Fruit fly (Drosophila melanogaster) whole organism, embryonic: ENCODE measurements around the gene CG44437.

Experiments
- B-H1 ChIP-seq: fragments of 200-800 bp; sonication (Bioruptor generic); IDR thresholded peaks from 3 replicates; pipeline ENCODE4 v1.3.6; 2022; ENCODE audit warnings: missing biosample characterization, missing genetic modification characterization
- CG10267 ChIP-seq: fragments of 200-800 bp; sonication (Bioruptor generic); optimal IDR thresholded peaks from 2 replicates; lab custom pipeline; 2018; ENCODE audit warnings: missing biosample characterization, mild to moderate bottlenecking, missing genetic modification characterization, moderate library complexity
- CG11247 ChIP-seq: fragments of 200-800 bp; sonication (Bioruptor generic); IDR thresholded peaks from 2 replicates; pipeline ENCODE4 v1.3.6; 2022; ENCODE audit warnings: missing biosample characterization, missing genetic modification characterization
- CG13123 ChIP-seq: fragments of 200-800 bp; sonication (Bioruptor generic); optimal IDR thresholded peaks from 2 replicates; lab custom pipeline; 2016; ENCODE audit warnings: missing biosample characterization, missing genetic modification characterization
- CG15479 ChIP-seq: fragments of 200-800 bp; sonication (Bioruptor generic); optimal IDR thresholded peaks from 3 replicates; lab custom pipeline; 2019; ENCODE audit warnings: missing biosample characterization, mild to moderate bottlenecking, missing genetic modification characterization, moderate library complexity
- CG18476 ChIP-seq: fragments of 200-800 bp; sonication (Bioruptor generic); optimal IDR thresholded peaks from 2 replicates; lab custom pipeline; 2016; ENCODE audit warnings: missing biosample characterization, mild to moderate bottlenecking, missing genetic modification characterization
- CG18599 ChIP-seq: fragments of 200-800 bp; sonication (Bioruptor generic); optimal IDR thresholded peaks from 3 replicates; lab custom pipeline; 2017; ENCODE audit warnings: missing biosample characterization, missing genetic modification characterization, mild to moderate bottlenecking, moderate library complexity, missing genetic modification reagents
- CG31365 ChIP-seq: fragments of 200-800 bp; sonication (Bioruptor generic); optimal IDR thresholded peaks from 2 replicates; lab custom pipeline; 2018; ENCODE audit warnings: missing biosample characterization, mild to moderate bottlenecking, missing genetic modification characterization
- CG34224 ChIP-seq: fragments of 200-800 bp; sonication (Bioruptor generic); IDR thresholded peaks from 3 replicates; pipeline ENCODE4 v1.3.6; 2022; ENCODE audit warnings: missing biosample characterization, missing genetic modification characterization; ENCODE audit not compliant: partially characterized antibody
- CG4424 ChIP-seq: fragments of 200-800 bp; sonication (Bioruptor generic); optimal IDR thresholded peaks from 3 replicates; lab custom pipeline; 2016; ENCODE audit warnings: missing biosample characterization, missing genetic modification characterization
- CG5245 ChIP-seq: fragments of 200-800 bp; sonication (Bioruptor generic); optimal IDR thresholded peaks from 3 replicates; lab custom pipeline; 2016; ENCODE audit warnings: missing biosample characterization, missing genetic modification characterization
- CG5953 ChIP-seq: fragments of 200-800 bp; sonication (Bioruptor generic); IDR thresholded peaks from 2 replicates; pipeline ENCODE4 v1.3.6; 2022; ENCODE audit warnings: missing biosample characterization, missing genetic modification characterization
- CG7271 ChIP-seq: fragments of 200-800 bp; sonication (Bioruptor generic); optimal IDR thresholded peaks from 2 replicates; lab custom pipeline; 2018; ENCODE audit warnings: missing biosample characterization, mild to moderate bottlenecking, missing genetic modification characterization, moderate library complexity
- CG7372 ChIP-seq: fragments of 200-800 bp; sonication (Bioruptor generic); IDR thresholded peaks from 2 replicates; pipeline ENCODE4 v1.3.6; 2022; ENCODE audit warnings: missing biosample characterization, missing genetic modification characterization
- CG8281 ChIP-seq: fragments of 200-800 bp; sonication (Bioruptor generic); optimal IDR thresholded peaks from 2 replicates; lab custom pipeline; 2018; ENCODE audit warnings: missing biosample characterization, mild to moderate bottlenecking, missing genetic modification characterization, moderate library complexity
- Chrac-16 ChIP-seq: fragments of 200-800 bp; sonication (Bioruptor generic); optimal IDR thresholded peaks from 3 replicates; lab custom pipeline; 2016; ENCODE audit warnings: missing biosample characterization, missing genetic modification characterization
- CkIIα-i1 ChIP-seq: fragments of 200-800 bp; sonication (Bioruptor generic); IDR thresholded peaks from 2 replicates; pipeline ENCODE4 v1.3.6; 2022; ENCODE audit warnings: missing biosample characterization, missing genetic modification characterization
- Dfd ChIP-seq, 2 experiments: fragments of >200 bp; optimal IDR thresholded peaks; 2 replicates each; lab custom pipeline; 2017; ENCODE audit warnings: missing biosample characterization in 2 of 2, missing genetic modification characterization in 2 of 2
- Dip3 ChIP-seq: fragments of 200-800 bp; sonication (Bioruptor generic); optimal IDR thresholded peaks from 3 replicates; lab custom pipeline; 2016; ENCODE audit warnings: missing biosample characterization, missing genetic modification characterization
- E2f1 ChIP-seq: fragments of 200-800 bp; sonication (Bioruptor generic); IDR thresholded peaks from 2 replicates; pipeline ENCODE4 v1.3.6; 2022; ENCODE audit warnings: missing biosample characterization, missing genetic modification characterization
- Ets97D ChIP-seq: fragments of 200-800 bp; sonication (Bioruptor generic); optimal IDR thresholded peaks from 3 replicates; lab custom pipeline; 2016; ENCODE audit warnings: missing biosample characterization, missing genetic modification characterization
- HLH4C ChIP-seq: fragments of 200-800 bp; sonication (Bioruptor generic); IDR thresholded peaks from 3 replicates; pipeline ENCODE4 v1.3.6; 2022; ENCODE audit warnings: missing biosample characterization, missing genetic modification characterization; ENCODE audit not compliant: partially characterized antibody
- Med ChIP-seq: fragments of 200-800 bp; sonication (Bioruptor generic); peaks from one replicate; lab custom pipeline; 2016; ENCODE audit warnings: missing biosample characterization, missing genetic modification characterization, mild to moderate bottlenecking, inconsistent platforms, moderate library complexity
- Mrtf ChIP-seq: fragments of 200-800 bp; sonication (Bioruptor generic); IDR thresholded peaks from 3 replicates; pipeline ENCODE4 v1.3.6; 2022; ENCODE audit warnings: missing biosample characterization, missing genetic modification characterization
- NC2α ChIP-seq: fragments of 200-800 bp; sonication (Bioruptor generic); optimal IDR thresholded peaks from 2 replicates; lab custom pipeline; 2016; ENCODE audit warnings: missing biosample characterization, missing genetic modification characterization
- Nf-YB ChIP-seq: fragments of 200-800 bp; sonication (Bioruptor generic); optimal IDR thresholded peaks from 3 replicates; lab custom pipeline; 2019; ENCODE audit warnings: missing biosample characterization, mild to moderate bottlenecking, missing genetic modification characterization, moderate library complexity
- NfI ChIP-seq: fragments of 200-800 bp; sonication (Bioruptor generic); optimal IDR thresholded peaks from 3 replicates; lab custom pipeline; 2018; ENCODE audit warnings: missing biosample characterization, mild to moderate bottlenecking, missing genetic modification characterization, moderate library complexity
- Ptx1 ChIP-seq: fragments of 200-800 bp; sonication (Bioruptor generic); IDR thresholded peaks from 2 replicates; pipeline ENCODE4 v1.3.6; 2022; ENCODE audit warnings: missing biosample characterization, missing genetic modification characterization
- Scr ChIP-seq: fragments of 200-800 bp; sonication (Bioruptor generic); IDR thresholded peaks from 2 replicates; pipeline ENCODE4 v1.3.6; 2022; ENCODE audit warnings: missing biosample characterization, missing genetic modification characterization; ENCODE audit not compliant: partially characterized antibody
- Sox100B ChIP-seq: fragments of 200-800 bp; sonication (Bioruptor generic); optimal IDR thresholded peaks from 3 replicates; lab custom pipeline; 2018; ENCODE audit warnings: missing biosample characterization, mild to moderate bottlenecking, missing genetic modification characterization
- TFAM ChIP-seq: fragments of 200-800 bp; sonication (Bioruptor generic); optimal IDR thresholded peaks from 2 replicates; lab custom pipeline; 2017; ENCODE audit warnings: missing biosample characterization, missing genetic modification characterization, inconsistent platforms
- Taf1 ChIP-seq: fragments of 200-800 bp; sonication (Bioruptor generic); IDR thresholded peaks from 2 replicates; pipeline ENCODE4 v1.3.6; 2022; ENCODE audit warnings: missing biosample characterization, missing genetic modification characterization
- Usf ChIP-seq: fragments of 200-800 bp; sonication (Bioruptor generic); optimal IDR thresholded peaks from 2 replicates; lab custom pipeline; 2017; ENCODE audit warnings: missing genotype, missing biosample characterization, missing genetic modification characterization
- abd-A ChIP-seq: fragments of 200-800 bp; sonication (Bioruptor generic); optimal IDR thresholded peaks from 3 replicates; lab custom pipeline; 2019; ENCODE audit warnings: missing biosample characterization, mild to moderate bottlenecking, missing genetic modification characterization, moderate library complexity
- cg ChIP-seq: fragments of 200-800 bp; sonication (Bioruptor generic); optimal IDR thresholded peaks from 3 replicates; lab custom pipeline; 2019; ENCODE audit warnings: missing biosample characterization, mild to moderate bottlenecking, missing genetic modification characterization, moderate library complexity
- chinmo ChIP-seq: fragments of 200-800 bp; sonication (Bioruptor generic); IDR thresholded peaks from 4 replicates; pipeline ENCODE4 v1.3.6; 2022; ENCODE audit warnings: missing biosample characterization, missing genetic modification characterization; ENCODE audit not compliant: partially characterized antibody
- dm ChIP-seq: fragments of 200-800 bp; sonication (Bioruptor generic); optimal IDR thresholded peaks from 3 replicates; lab custom pipeline; 2016; ENCODE audit warnings: missing biosample characterization, missing genetic modification characterization
- dysf ChIP-seq: fragments of 200-800 bp; sonication (Bioruptor generic); IDR thresholded peaks from 3 replicates; pipeline ENCODE4 v1.3.6; 2022; ENCODE audit warnings: missing biosample characterization, missing genetic modification characterization
- h ChIP-seq: fragments of >200 bp; optimal IDR thresholded peaks from 2 replicates; lab custom pipeline; 2017
- ham ChIP-seq: fragments of 200-800 bp; sonication (Bioruptor generic); IDR thresholded peaks from 2 replicates; pipeline ENCODE4 v1.3.6; 2022; ENCODE audit warnings: missing biosample characterization, missing genetic modification characterization
- her ChIP-seq: fragments of 200-800 bp; sonication (Bioruptor generic); optimal IDR thresholded peaks from 2 replicates; lab custom pipeline; 2016; ENCODE audit warnings: missing biosample characterization, missing genetic modification characterization
- lmd ChIP-seq: fragments of 200-800 bp; sonication (Bioruptor generic); IDR thresholded peaks from 2 replicates; pipeline ENCODE4 v1.3.6; 2022; ENCODE audit warnings: missing biosample characterization, missing genetic modification characterization
- mam ChIP-seq: fragments of 200-800 bp; sonication (Bioruptor generic); optimal IDR thresholded peaks from 3 replicates; lab custom pipeline; 2016; ENCODE audit warnings: missing biosample characterization, missing genetic modification characterization
- pho ChIP-seq: fragments of 200-800 bp; sonication (Bioruptor generic); optimal IDR thresholded peaks from 2 replicates; lab custom pipeline; 2016; ENCODE audit warnings: missing biosample characterization, missing genetic modification characterization
- pnt ChIP-seq: fragments of 200-800 bp; sonication (Bioruptor generic); optimal IDR thresholded peaks from 3 replicates; lab custom pipeline; 2016; ENCODE audit warnings: missing biosample characterization, missing genetic modification characterization
- sr ChIP-seq: fragments of 200-800 bp; sonication (Bioruptor generic); IDR thresholded peaks from 3 replicates; pipeline ENCODE4 v1.3.6; 2022; ENCODE audit warnings: missing biosample characterization, missing genetic modification characterization
- toy ChIP-seq: fragments of 200-800 bp; sonication (Bioruptor generic); IDR thresholded peaks from 2 replicates; pipeline ENCODE4 v1.3.6; 2022; ENCODE audit warnings: missing biosample characterization, missing genetic modification characterization
- yki ChIP-seq: fragments of >200 bp; optimal IDR thresholded peaks from 3 replicates; lab custom pipeline; 2018
- zen ChIP-seq: fragments of 200-800 bp; sonication (Bioruptor generic); optimal IDR thresholded peaks from 3 replicates; lab custom pipeline; 2018; ENCODE audit warnings: missing biosample characterization, mild to moderate bottlenecking, missing genetic modification characterization, moderate library complexity
- zfh2 ChIP-seq: fragments of 200-800 bp; sonication (Bioruptor generic); optimal IDR thresholded peaks from 2 replicates; lab custom pipeline; 2016; ENCODE audit warnings: missing biosample characterization, missing genetic modification characterization

The CG44437 gene

DNA sequence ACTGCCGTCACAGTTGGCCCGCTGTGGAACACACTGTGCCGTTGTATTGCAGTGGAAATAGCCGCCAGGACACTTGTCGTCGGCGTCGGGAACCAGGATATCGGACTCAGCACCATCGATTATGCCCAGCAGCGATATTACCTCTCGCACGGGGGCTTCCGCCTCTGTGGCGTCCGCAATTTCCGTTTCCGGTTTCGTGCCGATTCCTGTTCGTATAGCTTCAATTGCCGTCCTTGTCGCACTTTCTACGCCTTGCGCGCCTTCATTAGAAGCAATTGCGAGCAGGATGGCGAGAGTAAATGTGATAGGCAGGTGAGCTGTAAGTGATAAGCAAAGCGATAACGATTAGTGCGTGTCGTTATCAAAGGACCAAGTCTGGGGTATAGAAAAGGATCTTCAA lies 29.2 kb downstream of the CG44437 start:
- TF ChIP-seq CG15479 (GFP tag; lab: Kevin White, UChicago) (peak; percentile 70), CG7271 (tag; lab: Kevin White, UChicago) (peak; percentile 68), yki (lab: Kevin White, UChicago) (no peak), zen (tag; lab: Kevin White, UChicago) (peak; percentile 15), Med (GFP tag; lab: Kevin White, UChicago) (peak; percentile 32), toy (no peak), Ets97D (GFP tag; lab: Kevin White, UChicago) (peak; percentile 26)
- TF ChIP-seq, all 482 proteins: peak for 5

- TF ChIP-seq dm (peak; percentile 86), Dip3 (GFP tag; lab: Kevin White, UChicago) (peak; percentile 80), pho (peak; percentile 84), Taf1 (GFP tag; lab: Robert Waterston, UW) (no peak), abd-A (no peak), chinmo (GFP tag; lab: Robert Waterston, UW) (peak; percentile 68; the same call in 1 of the 4 replicates), CG4424 (GFP tag; lab: Kevin White, UChicago) (peak; percentile 51), her (peak; percentile 66), B-H1 (GFP tag; lab: Robert Waterston, UW) (peak; percentile 31; the same call in 1 of the 3 replicates), pnt (GFP tag; lab: Kevin White, UChicago) (peak; percentile 65), mam (GFP tag; lab: Kevin White, UChicago) (peak; percentile 86), E2f1 (GFP tag; lab: Robert Waterston, UW) (peak; percentile 37; the same call in 1 of the 2 replicates), CG13123 (GFP tag; lab: Kevin White, UChicago) (peak; percentile 34), NC2α (GFP tag; lab: Kevin White, UChicago) (no peak), Ptx1 (peak; percentile 76), NfI (GFP tag; lab: Kevin White, UChicago) (peak; percentile 74), CG34224 (GFP tag; lab: Robert Waterston, UW) (peak; percentile 89), HLH4C (peak; percentile 94), Dfd (GFP tag; optimal IDR thresholded peaks at IDR 0.05; lab: Kevin White, UChicago) (no peak), sr (GFP tag; lab: Robert Waterston, UW) (no peak), Scr (GFP tag; lab: Robert Waterston, UW) (peak; percentile 97), dysf (GFP tag; lab: Robert Waterston, UW) (peak; percentile 75; the same call in 2 of the 3 replicates), CG5953 (GFP tag; lab: Robert Waterston, UW) (no peak), toy (no peak), TFAM (GFP tag; lab: Kevin White, UChicago) (no peak), h (no peak), ham (0 out of 2 replicates have a peak, but pooled peaks have one; percentile 28), zfh2 (GFP tag; lab: Kevin White, UChicago) (peak; percentile 88), cg (peak; percentile 65), CG5245 (GFP tag; lab: Kevin White, UChicago) (peak; percentile 24), Chrac-16 (GFP tag; lab: Kevin White, UChicago) (peak; percentile 62), yki (lab: Kevin White, UChicago) (no peak), CG8281 (tag; lab: Kevin White, UChicago) (peak; percentile 39), lmd (GFP tag; lab: Robert Waterston, UW) (peak; percentile 68), CG31365 (tag; lab: Kevin White, UChicago) (peak; percentile 13), Usf (GFP tag; lab: Kevin White, UChicago) (peak; percentile 56), Sox100B (no peak), Nf-YB (GFP tag; lab: Kevin White, UChicago) (peak; percentile 45), CG11247 (GFP tag; lab: Robert Waterston, UW) (peak; percentile 53; the same call in 1 of the 2 replicates), Mrtf (GFP tag; lab: Robert Waterston, UW) (peak; percentile 59; the same call in 1 of the 3 replicates), CG10267 (tag; lab: Kevin White, UChicago) (peak; percentile 78), CkIIα-i1 (GFP tag; lab: Robert Waterston, UW) (no peak), CG18476 (GFP tag; lab: Kevin White, UChicago) (peak; percentile 34), CG18599 (GFP tag; lab: Kevin White, UChicago) (no peak), CG7372 (GFP tag; lab: Robert Waterston, UW) (peak; percentile 64)
Measured at dm6 chrX:13159481-13159880, 42.6 kb downstream of the CG44437 start, which contains the start of the genes Bap60 and CG12096. Bap60 (minus strand) TSS chrX:13159508. CG12096 (plus strand) TSS chrX:13159604.
